Fruit fly (Drosophila melanogaster) whole organism, embryonic: ENCODE data around the gene CG1986.

Source experiments
- Bteb2 ChIP-seq: fragments of 200-800 bp; sonication (Bioruptor generic); optimal IDR thresholded peaks from 2 replicates; lab custom pipeline; 2016; ENCODE audit warnings: missing biosample characterization, missing genetic modification characterization
- CG10267 ChIP-seq: fragments of 200-800 bp; sonication (Bioruptor generic); optimal IDR thresholded peaks from 2 replicates; lab custom pipeline; 2018; ENCODE audit warnings: missing biosample characterization, mild to moderate bottlenecking, missing genetic modification characterization, moderate library complexity
- CG12391 ChIP-seq: fragments of 200-800 bp; sonication (Bioruptor generic); optimal IDR thresholded peaks from 3 replicates; lab custom pipeline; 2018; ENCODE audit warnings: missing biosample characterization, mild to moderate bottlenecking, missing genetic modification characterization, moderate library complexity
- CG13296 ChIP-seq: fragments of 200-800 bp; sonication (Bioruptor generic); optimal IDR thresholded peaks from 3 replicates; lab custom pipeline; 2018; ENCODE audit warnings: missing biosample characterization, mild to moderate bottlenecking, missing genetic modification characterization
- CG15269 ChIP-seq: fragments of 200-800 bp; sonication (Bioruptor generic); optimal IDR thresholded peaks from 2 replicates; lab custom pipeline; 2018; ENCODE audit warnings: missing biosample characterization, mild to moderate bottlenecking, missing genetic modification characterization, moderate library complexity
- CG16863 ChIP-seq: fragments of 200-800 bp; sonication (Bioruptor generic); optimal IDR thresholded peaks from 3 replicates; lab custom pipeline; 2016; ENCODE audit warnings: missing biosample characterization, missing genetic modification characterization
- CG17802 ChIP-seq: fragments of 200-800 bp; sonication (Bioruptor generic); optimal IDR thresholded peaks from 2 replicates; lab custom pipeline; 2018; ENCODE audit warnings: missing biosample characterization, mild to moderate bottlenecking, missing genetic modification characterization, moderate library complexity
- CG17829 ChIP-seq: fragments of 200-800 bp; optimal IDR thresholded peaks from 2 replicates; lab custom pipeline; 2019; ENCODE audit warnings: missing biosample characterization, mild to moderate bottlenecking, missing genetic modification characterization, moderate library complexity
- CG2199 ChIP-seq: fragments of 200-800 bp; sonication (Bioruptor generic); IDR thresholded peaks from 3 replicates; pipeline ENCODE4 v1.3.6; 2022; ENCODE audit warnings: missing biosample characterization, missing genetic modification characterization
- CG2678 ChIP-seq: fragments of 200-800 bp; sonication (Bioruptor generic); optimal IDR thresholded peaks from 3 replicates; lab custom pipeline; 2019; ENCODE audit warnings: missing biosample characterization, mild to moderate bottlenecking, missing genetic modification characterization, moderate library complexity
- CG2712 ChIP-seq: fragments of 200-800 bp; optimal IDR thresholded peaks from 3 replicates; lab custom pipeline; 2019; ENCODE audit warnings: missing biosample characterization, mild to moderate bottlenecking, missing genetic modification characterization, moderate library complexity
- CG30403 ChIP-seq: fragments of 200-800 bp; sonication (Bioruptor generic); optimal IDR thresholded peaks from 3 replicates; lab custom pipeline; 2016; ENCODE audit warnings: missing biosample characterization, missing genetic modification characterization
- CG3281 ChIP-seq: fragments of 200-800 bp; sonication (Bioruptor generic); optimal IDR thresholded peaks from 3 replicates; lab custom pipeline; 2017; ENCODE audit warnings: missing biosample characterization, mild to moderate bottlenecking, missing genetic modification characterization
- CG33213 ChIP-seq: fragments of 200-800 bp; sonication (Bioruptor generic); optimal IDR thresholded peaks from 3 replicates; lab custom pipeline; 2016; ENCODE audit warnings: missing biosample characterization, missing genetic modification characterization
- CG33557 ChIP-seq: fragments of 200-800 bp; sonication (Bioruptor generic); optimal IDR thresholded peaks from 2 replicates; lab custom pipeline; 2019; ENCODE audit warnings: missing biosample characterization, mild to moderate bottlenecking, missing genetic modification characterization, moderate library complexity
- CG4820 ChIP-seq: fragments of 200-800 bp; sonication (Bioruptor generic); optimal IDR thresholded peaks from 3 replicates; lab custom pipeline; 2016; ENCODE audit warnings: missing biosample characterization, missing genetic modification characterization
- CG6654 ChIP-seq: fragments of 200-800 bp; sonication (Bioruptor generic); optimal IDR thresholded peaks from 2 replicates; lab custom pipeline; 2017; ENCODE audit warnings: missing biosample characterization, mild to moderate bottlenecking, missing genetic modification characterization
- CG6683 ChIP-seq: fragments of 200-800 bp; sonication (Bioruptor generic); optimal IDR thresholded peaks from 2 replicates; lab custom pipeline; 2017; ENCODE audit warnings: missing biosample characterization, mild to moderate bottlenecking, missing genetic modification characterization, missing genetic modification reagents
- CG6813 ChIP-seq: fragments of 200-800 bp; sonication (Bioruptor generic); optimal IDR thresholded peaks from 2 replicates; lab custom pipeline; 2017; ENCODE audit warnings: missing biosample characterization, missing genetic modification characterization, mild to moderate bottlenecking, moderate library complexity, missing genetic modification reagents
- CG7839 ChIP-seq: fragments of 200-800 bp; sonication (Bioruptor generic); optimal IDR thresholded peaks from 3 replicates; lab custom pipeline; 2018; ENCODE audit warnings: missing biosample characterization, mild to moderate bottlenecking, missing genetic modification characterization, moderate library complexity
- D19B ChIP-seq: fragments of 200-800 bp; sonication (Bioruptor generic); optimal IDR thresholded peaks from 2 replicates; lab custom pipeline; 2017; ENCODE audit warnings: missing biosample characterization, mild to moderate bottlenecking, missing genetic modification characterization
- Fer1 ChIP-seq: fragments of 200-800 bp; sonication (Bioruptor generic); optimal IDR thresholded peaks from 2 replicates; lab custom pipeline; 2017; ENCODE audit warnings: missing biosample characterization, mild to moderate bottlenecking, missing genetic modification characterization
- HHEX ChIP-seq: fragments of 200-800 bp; sonication (Bioruptor generic); optimal IDR thresholded peaks from 3 replicates; lab custom pipeline; 2017; ENCODE audit warnings: missing biosample characterization, mild to moderate bottlenecking, missing genetic modification characterization, missing genetic modification reagents
- Hr78 ChIP-seq, 2 experiments: fragments of 200-800 bp in 1 of 2; fragments of >200 bp in 1 of 2; sonication (Bioruptor generic) in 1 of 2; optimal IDR thresholded peaks; 2 replicates each; lab custom pipeline; 2017 to 2019; ENCODE audit warnings: missing biosample characterization in 2 of 2, missing genetic modification characterization in 2 of 2, mild to moderate bottlenecking in 1 of 2, moderate library complexity in 1 of 2
- Jarid2 ChIP-seq: fragments of 200-800 bp; sonication (Bioruptor generic); optimal IDR thresholded peaks from 3 replicates; lab custom pipeline; 2017; ENCODE audit warnings: mild to moderate bottlenecking, missing biosample characterization, missing genetic modification reagents, missing genetic modification characterization
- MBD-R2 ChIP-seq: fragments of 200-800 bp; sonication (Bioruptor generic); IDR thresholded peaks from 2 replicates; pipeline ENCODE4 v1.3.6; 2022; ENCODE audit warnings: missing biosample characterization, missing genetic modification characterization
- MESR4 ChIP-seq: fragments of 200-800 bp; sonication (Bioruptor generic); optimal IDR thresholded peaks from 2 replicates; lab custom pipeline; 2018; ENCODE audit warnings: missing biosample characterization, mild to moderate bottlenecking, missing genetic modification characterization, moderate library complexity
- MTF-1 ChIP-seq: fragments of 200-800 bp; sonication (Bioruptor generic); optimal IDR thresholded peaks from 2 replicates; lab custom pipeline; 2018; ENCODE audit warnings: missing biosample characterization, mild to moderate bottlenecking, missing genetic modification characterization, borderline replicate concordance
- NC2β ChIP-seq: fragments of 200-800 bp; sonication (Bioruptor generic); optimal IDR thresholded peaks from 2 replicates; lab custom pipeline; 2016; ENCODE audit warnings: missing biosample characterization, missing genetic modification characterization
- bsh ChIP-seq, 2 experiments: fragments of 200-800 bp; sonication (Bioruptor generic); optimal IDR thresholded peaks; 2 replicates each; lab custom pipeline; 2017 to 2018; ENCODE audit warnings: mild to moderate bottlenecking in 2 of 2, missing biosample characterization in 2 of 2, missing genetic modification characterization in 2 of 2, moderate library complexity in 1 of 2
- cwo ChIP-seq: fragments of 200-800 bp; sonication (Bioruptor generic); optimal IDR thresholded peaks from 3 replicates; lab custom pipeline; 2017; ENCODE audit warnings: missing biosample characterization, missing genetic modification characterization, mild to moderate bottlenecking, moderate library complexity, missing genetic modification reagents
- dmrt11E ChIP-seq: fragments of 200-800 bp; sonication (Bioruptor generic); optimal IDR thresholded peaks from 3 replicates; lab custom pipeline; 2018; ENCODE audit warnings: missing biosample characterization, mild to moderate bottlenecking, missing genetic modification characterization, moderate library complexity
- dpn ChIP-seq, 2 experiments: fragments of 200-800 bp; sonication (Bioruptor generic); optimal IDR thresholded peaks; 3 replicates each; lab custom pipeline; 2016; ENCODE audit warnings: missing biosample characterization in 2 of 2, missing genetic modification characterization in 2 of 2
- ems ChIP-seq: fragments of 200-800 bp; sonication (Bioruptor generic); optimal IDR thresholded peaks from 3 replicates; lab custom pipeline; 2016; ENCODE audit warnings: missing biosample characterization, missing genetic modification characterization
- exex ChIP-seq: fragments of 200-800 bp; sonication (Bioruptor generic); optimal IDR thresholded peaks from 4 replicates; lab custom pipeline; 2018; ENCODE audit warnings: missing biosample characterization, mild to moderate bottlenecking, missing genetic modification characterization, moderate library complexity
- hbn ChIP-seq: fragments of 200-800 bp; sonication (Bioruptor generic); IDR thresholded peaks from 2 replicates; pipeline ENCODE4 v1.3.6; 2022; ENCODE audit warnings: missing biosample characterization, missing genetic modification characterization; ENCODE audit not compliant: partially characterized antibody
- hkb ChIP-seq, 2 experiments: fragments of 200-800 bp in 1 of 2; fragments of >200 bp in 1 of 2; sonication (Bioruptor generic) in 1 of 2; IDR thresholded peaks in 1 of 2; optimal IDR thresholded peaks in 1 of 2; 2 replicates each; pipeline versions ENCODE4 v1.3.6 to Lab custom; 2017 to 2022; ENCODE audit warnings: missing biosample characterization in 1 of 2, missing genetic modification characterization in 1 of 2
- hth ChIP-seq: fragments of >200 bp; optimal IDR thresholded peaks from 2 replicates; lab custom pipeline; 2017; ENCODE audit warnings: inconsistent platforms
- lab ChIP-seq: fragments of 200-800 bp; sonication (Bioruptor generic); optimal IDR thresholded peaks from 3 replicates; lab custom pipeline; 2017; ENCODE audit warnings: missing biosample characterization, missing genetic modification characterization, mild to moderate bottlenecking, moderate library complexity, missing genetic modification reagents
- lola ChIP-seq, 3 experiments: fragments of >200 bp in 2 of 3; fragments of 200-800 bp in 1 of 3; sonication (Bioruptor generic) in 1 of 3; optimal IDR thresholded peaks; 2 replicates each; lab custom pipeline; 2017 to 2019; ENCODE audit warnings: missing biosample characterization in 3 of 3, missing genetic modification characterization in 3 of 3, mild to moderate bottlenecking in 1 of 3, moderate library complexity in 1 of 3
- luna ChIP-seq: fragments of 200-800 bp; sonication (Bioruptor generic); optimal IDR thresholded peaks from 2 replicates; lab custom pipeline; 2016; ENCODE audit warnings: missing biosample characterization, missing genetic modification characterization
- mam ChIP-seq: fragments of 200-800 bp; sonication (Bioruptor generic); optimal IDR thresholded peaks from 3 replicates; lab custom pipeline; 2016; ENCODE audit warnings: missing biosample characterization, missing genetic modification characterization
- phol ChIP-seq: fragments of 200-800 bp; sonication (Bioruptor generic); optimal IDR thresholded peaks from 3 replicates; lab custom pipeline; 2018; ENCODE audit warnings: missing biosample characterization, mild to moderate bottlenecking, missing genetic modification characterization, moderate library complexity
- psq ChIP-seq: fragments of 200-800 bp; sonication (Bioruptor generic); optimal IDR thresholded peaks from 2 replicates; lab custom pipeline; 2017; ENCODE audit warnings: missing biosample characterization, missing genetic modification characterization
- rib ChIP-seq: fragments of 200-800 bp; sonication (Bioruptor generic); IDR thresholded peaks from 2 replicates; pipeline ENCODE4 v1.3.6; 2022; ENCODE audit warnings: missing biosample characterization, missing genetic modification characterization
- sc ChIP-seq, 3 experiments: fragments of >200 bp in 2 of 3; fragments of 200-800 bp in 1 of 3; sonication (Bioruptor generic) in 1 of 3; optimal IDR thresholded peaks; 2 replicates in 2 of 3; 3 replicates in 1 of 3; lab custom pipeline; 2017; ENCODE audit warnings: mild to moderate bottlenecking in 1 of 3, missing biosample characterization in 1 of 3, missing genetic modification characterization in 1 of 3, missing genetic modification reagents in 1 of 3
- tin ChIP-seq: fragments of 200-800 bp; sonication (Bioruptor generic); optimal IDR thresholded peaks from 3 replicates; lab custom pipeline; 2016; ENCODE audit warnings: missing biosample characterization, missing genetic modification characterization

The CG1986 gene

dm6 chrX:9899535-9900179, 11.3 kb downstream of the CG1986 start, which contains the start of gene CG15249 (continued):
- no peak for TF ChIP-seq MTF-1 (GFP tag; lab: Kevin White, UChicago)
- no peak for TF ChIP-seq rib (GFP tag; lab: Robert Waterston, UW)
- TF ChIP-seq CG6654: peak; percentile 20
- TF ChIP-seq CG17829: peak; percentile 74
- TF ChIP-seq sc (optimal IDR thresholded peaks at IDR 0.05; lab: Kevin White, UChicago): no peak
- peak; percentile 22 for TF ChIP-seq sc (GFP tag; optimal IDR thresholded peaks at IDR 0.05; lab: Kevin White, UChicago)
- TF ChIP-seq CG3281 (GFP tag; lab: Kevin White, UChicago): peak; percentile 27
- no peak for TF ChIP-seq CG16863 (GFP tag; lab: Kevin White, UChicago)
- TF ChIP-seq tin (GFP tag; lab: Kevin White, UChicago): peak; percentile 3
- TF ChIP-seq mam (GFP tag; lab: Kevin White, UChicago): no peak
- TF ChIP-seq hkb (optimal IDR thresholded peaks at IDR 0.05; lab: Kevin White, UChicago): no peak
- TF ChIP-seq hkb (GFP tag; IDR thresholded peaks at IDR 0.05; lab: Robert Waterston, UW): peak; percentile 41; the same call in 1 of the 2 replicates
- peak; percentile 66 for TF ChIP-seq CG13296
- no peak for TF ChIP-seq NC2β (GFP tag; lab: Kevin White, UChicago)
- no peak for TF ChIP-seq hth (lab: Kevin White, UChicago)
- TF ChIP-seq MBD-R2 (GFP tag; lab: Robert Waterston, UW): no peak
- peak; percentile 44 for TF ChIP-seq lab (GFP tag; lab: Kevin White, UChicago)
- peak; percentile 54 for TF ChIP-seq Fer1 (GFP tag; lab: Kevin White, UChicago)
- peak; percentile 68 for TF ChIP-seq phol (tag; lab: Kevin White, UChicago)
- no peak for TF ChIP-seq ems
- peak in 1 of 3 experiments; percentile 64 for TF ChIP-seq lola (GFP tag; optimal IDR thresholded peaks at IDR 0.05; lab: Kevin White, UChicago)
- TF ChIP-seq exex (tag; lab: Kevin White, UChicago): no peak
- no peak for TF ChIP-seq psq (GFP tag; lab: Kevin White, UChicago)
- TF ChIP-seq CG4820 (GFP tag; lab: Kevin White, UChicago): peak; percentile 9
- no peak for TF ChIP-seq luna (GFP tag; lab: Kevin White, UChicago)
- no peak for TF ChIP-seq CG17802 (tag; lab: Kevin White, UChicago)
- no peak for TF ChIP-seq Jarid2 (GFP tag; lab: Kevin White, UChicago)
- no peak for TF ChIP-seq CG33213 (GFP tag; lab: Kevin White, UChicago)
- peak; percentile 38 to 69 for TF ChIP-seq bsh (GFP tag; optimal IDR thresholded peaks at IDR 0.05; lab: Kevin White, UChicago)
- no peak for TF ChIP-seq CG2199 (GFP tag; lab: Robert Waterston, UW)
- TF ChIP-seq dmrt11E (tag; lab: Kevin White, UChicago): peak; percentile 43
- no peak for TF ChIP-seq Bteb2 (GFP tag; lab: Kevin White, UChicago)
- TF ChIP-seq CG6683 (GFP tag; lab: Kevin White, UChicago): no peak
- TF ChIP-seq hbn (GFP tag; lab: Robert Waterston, UW): no peak
- TF ChIP-seq D19B: no peak
- peak; percentile 36 for TF ChIP-seq CG33557 (GFP tag; lab: Kevin White, UChicago)
- TF ChIP-seq CG30403 (GFP tag; lab: Kevin White, UChicago): peak; percentile 14
- TF ChIP-seq dpn (GFP tag; optimal IDR thresholded peaks at IDR 0.05; lab: Kevin White, UChicago): peak in 1 of 2 experiments; percentile 26
- peak; percentile 62 for TF ChIP-seq CG12391 (tag; lab: Kevin White, UChicago)
- peak; percentile 58 for TF ChIP-seq CG10267
- TF ChIP-seq CG2678 (tag; lab: Kevin White, UChicago): peak; percentile 83
- TF ChIP-seq CG15269 (tag; lab: Kevin White, UChicago): peak; percentile 63
- TF ChIP-seq CG7839 (tag; lab: Kevin White, UChicago): peak; percentile 75
- TF ChIP-seq CG2712 (tag; lab: Kevin White, UChicago): peak; percentile 78
- peak; percentile 42 for TF ChIP-seq cwo
- peak in 1 of 2 experiments; percentile 8 for TF ChIP-seq Hr78 (GFP tag; optimal IDR thresholded peaks at IDR 0.05; lab: Kevin White, UChicago)
- no peak for TF ChIP-seq MESR4 (GFP tag; lab: Kevin White, UChicago)
- TF ChIP-seq HHEX (GFP tag; lab: Kevin White, UChicago): peak; percentile 32
- TF ChIP-seq CG6813: peak; percentile 26
